Worm (Caenorhabditis elegans) whole organism, midembryonic: ENCODE measurements around the gene str-178.

Experiments
- flt-1 ChIP-seq: fragments of 200-800 bp; sonication (Bioruptor generic); IDR thresholded peaks from 2 replicates; pipeline ENCODE4 v1.3.6; 2022; ENCODE audit warnings: missing genetic modification characterization, missing compliant biosample characterization
- klf-2 ChIP-seq: fragments of 200-800 bp; sonication (Bioruptor generic); conservative IDR thresholded peaks from 2 replicates; pipeline ENCODE4 v1.3.6; 2022; ENCODE audit warnings: missing genetic modification reagents, missing genetic modification characterization, missing compliant biosample characterization
- med-1 ChIP-seq: sonication (generic microtip); optimal IDR thresholded peaks from 2 replicates; lab custom pipeline; 2017; ENCODE audit warnings: missing genetic modification characterization, mild to moderate bottlenecking, missing compliant biosample characterization, antibody characterized with exemption, missing genetic modification reagents; ENCODE audit not compliant: insufficient read depth
- ztf-29 ChIP-seq: fragments of 200-800 bp; sonication (Bioruptor generic); IDR thresholded peaks from 2 replicates; pipeline ENCODE4 v1.3.6; 2022; ENCODE audit warnings: missing genetic modification reagents, missing genetic modification characterization, missing compliant biosample characterization

DNA sequence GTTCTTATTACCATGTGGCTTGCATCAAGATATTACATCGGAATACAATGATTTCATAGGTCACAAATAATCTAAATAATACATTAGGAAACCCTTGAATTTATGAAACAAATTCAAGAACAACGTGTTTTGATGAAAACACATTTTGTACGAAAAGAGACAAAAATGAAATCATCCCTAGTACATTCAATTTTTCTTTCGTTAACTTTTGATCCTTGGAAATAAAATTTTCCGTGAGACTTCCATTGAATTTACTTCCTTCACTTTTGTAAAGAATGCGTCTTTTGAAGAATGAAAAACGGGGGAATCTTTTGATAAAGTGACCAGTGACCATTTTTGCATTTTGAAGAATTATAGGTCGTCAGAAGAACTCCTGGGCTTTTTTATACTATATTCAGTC is 42.6 kb downstream of the str-178 start:
- TF ChIP-seq flt-1 (GFP tag; lab: Robert Waterston, UW) (no peak), klf-2 (GFP tag; lab: Robert Waterston, UW) (no peak), ztf-29 (GFP tag; lab: Robert Waterston, UW) (no peak), med-1 (GFP tag; lab: Kevin White, UChicago) (no peak)
